Worm (Caenorhabditis elegans) whole organism, mixed stage, embryonic: ENCODE measurements around the gene C04C3.7.

Experiments
- M03D4.4 ChIP-seq: sonication (generic microtip); optimal IDR thresholded peaks from 2 replicates; lab custom pipeline; 2017; ENCODE audit warnings: mild to moderate bottlenecking, missing genetic modification characterization, missing compliant biosample characterization
- elt-1 ChIP-seq: sonication (generic microtip); optimal IDR thresholded peaks from 2 replicates; lab custom pipeline; 2017; ENCODE audit warnings: missing genetic modification characterization, mild to moderate bottlenecking, missing compliant biosample characterization, antibody characterized with exemption, moderate library complexity, borderline replicate concordance; ENCODE audit not compliant: insufficient read depth
- lin-13 ChIP-seq: fragments of 150-350 bp; optimal IDR thresholded peaks from 2 replicates; lab custom pipeline; 2014; ENCODE audit warnings: missing biosample characterization, missing genetic modification characterization
- mep-1 ChIP-seq: fragments of 150-350 bp; optimal IDR thresholded peaks from 2 replicates; lab custom pipeline; 2017; ENCODE audit warnings: missing biosample characterization, missing genetic modification reagents, missing genetic modification characterization, inconsistent platforms
- sem-2 ChIP-seq: fragments of 200-800 bp; sonication (Bioruptor generic); optimal IDR thresholded peaks from 2 replicates; lab custom pipeline; 2018; ENCODE audit warnings: mild to moderate bottlenecking, missing genetic modification characterization, missing compliant biosample characterization
- unc-39 ChIP-seq: fragments of 150-350 bp; optimal IDR thresholded peaks from 2 replicates; lab custom pipeline; 2014; ENCODE audit warnings: missing biosample characterization, missing genetic modification characterization
- ztf-11 ChIP-seq: fragments of 150-350 bp; optimal IDR thresholded peaks from 2 replicates; lab custom pipeline; 2014; ENCODE audit warnings: missing biosample characterization, missing genetic modification characterization

DNA sequence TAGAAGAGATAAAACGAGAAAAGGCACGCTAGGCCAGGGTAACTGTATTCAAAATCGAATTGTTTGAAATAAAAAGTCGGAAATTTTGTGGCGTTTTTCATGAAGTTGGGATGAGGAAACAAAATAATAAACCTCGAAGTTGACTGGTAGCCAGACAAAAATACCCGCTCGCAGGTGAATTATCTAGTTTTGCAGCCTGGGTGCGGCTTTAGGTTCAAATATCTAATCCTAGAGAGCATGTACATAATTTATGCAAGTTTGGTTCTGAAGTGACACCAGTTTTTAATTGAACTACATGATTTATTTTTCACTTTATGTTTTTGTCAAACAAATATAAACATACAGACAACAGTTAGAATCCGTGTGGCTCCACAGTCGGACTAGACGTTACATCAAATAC is 48.5 kb upstream of the C04C3.7 start, which contains the start of gene srz-37:
- TF ChIP-seq M03D4.4 (tag; lab: Kevin White, UChicago) (no peak), ztf-11 (tag; lab: Kevin White, UChicago) (no peak), unc-39 (tag; lab: Kevin White, UChicago) (no peak), sem-2 (GFP tag; lab: Kevin White, UChicago) (no peak), mep-1 (tag; lab: Kevin White, UChicago) (no peak), lin-13 (tag; lab: Kevin White, UChicago) (no peak), elt-1 (tag; lab: Kevin White, UChicago) (no peak)
